Worm (Caenorhabditis elegans) whole organism, L3 larva: ENCODE measurements around the gene Y41E3.18.

Source experiments
- R02D3.7 ChIP-seq: fragments of 150-350 bp; optimal IDR thresholded peaks from 2 replicates; lab custom pipeline; 2014; ENCODE audit warnings: missing biosample characterization, missing genetic modification characterization
- ZK546.5 ChIP-seq: sonication (generic microtip); optimal IDR thresholded peaks from 2 replicates; lab custom pipeline; 2017; ENCODE audit warnings: missing biosample characterization, missing genetic modification characterization
- ama-1 ChIP-seq: fragments of 150-350 bp; optimal IDR thresholded peaks from 2 replicates; lab custom pipeline; 2018
- ceh-16 ChIP-seq: sonication (generic microtip); optimal IDR thresholded peaks from 2 replicates; lab custom pipeline; 2017; ENCODE audit warnings: missing biosample characterization, missing genetic modification characterization
- ceh-28 ChIP-seq: fragments of 150-350 bp; optimal IDR thresholded peaks from 2 replicates; lab custom pipeline; 2014; ENCODE audit warnings: missing biosample characterization, missing genetic modification reagents, missing genetic modification characterization
- ceh-82 ChIP-seq: fragments of 150-350 bp; optimal IDR thresholded peaks from 2 replicates; lab custom pipeline; 2014; ENCODE audit warnings: missing biosample characterization, missing genetic modification characterization
- ceh-9 ChIP-seq: sonication (generic microtip); optimal IDR thresholded peaks from 2 replicates; lab custom pipeline; 2018; ENCODE audit warnings: missing biosample characterization, missing genetic modification characterization
- egl-27 ChIP-seq: sonication (generic microtip); optimal IDR thresholded peaks from 4 replicates; lab custom pipeline; 2017; ENCODE audit warnings: missing biosample characterization, missing genetic modification reagents, missing genetic modification characterization
- elt-2 ChIP-seq: sonication (generic microtip); optimal IDR thresholded peaks from 2 replicates; lab custom pipeline; 2016; ENCODE audit warnings: missing genetic modification reagents, mild to moderate bottlenecking, missing genetic modification characterization, missing compliant biosample characterization
- fkh-10 ChIP-seq: sonication (generic microtip); optimal IDR thresholded peaks from 2 replicates; lab custom pipeline; 2017; ENCODE audit warnings: missing biosample characterization, missing genetic modification reagents, missing genetic modification characterization
- hmg-11 ChIP-seq: sonication (generic microtip); optimal IDR thresholded peaks from 2 replicates; lab custom pipeline; 2016; ENCODE audit warnings: missing genetic modification characterization, missing compliant biosample characterization
- jun-1 ChIP-seq: fragments of 150-350 bp; optimal IDR thresholded peaks from 2 replicates; lab custom pipeline; 2014; ENCODE audit warnings: missing biosample characterization, missing genetic modification reagents, missing genetic modification characterization
- lin-15B ChIP-seq: fragments of 150-350 bp; optimal IDR thresholded peaks from 2 replicates; lab custom pipeline; 2014; ENCODE audit warnings: missing biosample characterization, missing genetic modification characterization
- lin-39 ChIP-seq: fragments of 150-350 bp; optimal IDR thresholded peaks from 2 replicates; lab custom pipeline; 2018; ENCODE audit warnings: missing biosample characterization, missing genetic modification reagents, missing genetic modification characterization
- lsy-12 ChIP-seq: sonication (generic microtip); optimal IDR thresholded peaks from 2 replicates; lab custom pipeline; 2016; ENCODE audit warnings: mild to moderate bottlenecking, missing genetic modification characterization, missing compliant biosample characterization
- mdl-1 ChIP-seq: fragments of 150-350 bp; optimal IDR thresholded peaks from 2 replicates; lab custom pipeline; 2014; ENCODE audit warnings: missing biosample characterization, missing genetic modification characterization
- mml-1 ChIP-seq: fragments of 150-350 bp; sonication (generic microtip); optimal IDR thresholded peaks from 3 replicates; lab custom pipeline; 2014; ENCODE audit warnings: missing biosample characterization, missing genetic modification characterization
- nfya-1 ChIP-seq: sonication (generic microtip); optimal IDR thresholded peaks from 2 replicates; lab custom pipeline; 2017; ENCODE audit warnings: missing genetic modification characterization, mild to moderate bottlenecking, missing compliant biosample characterization, antibody characterized with exemption, moderate library complexity; ENCODE audit not compliant: insufficient read depth
- nhr-11 ChIP-seq: fragments of 150-350 bp; optimal IDR thresholded peaks from 2 replicates; lab custom pipeline; 2014; ENCODE audit warnings: missing biosample characterization, missing genetic modification characterization
- nhr-12 ChIP-seq: fragments of 150-350 bp; optimal IDR thresholded peaks from 2 replicates; lab custom pipeline; 2014; ENCODE audit warnings: missing biosample characterization, missing genetic modification characterization
- nhr-23 ChIP-seq: fragments of 150-350 bp; optimal IDR thresholded peaks from 2 replicates; lab custom pipeline; 2014; ENCODE audit warnings: missing biosample characterization, missing genetic modification reagents, missing genetic modification characterization
- nhr-28 ChIP-seq: fragments of 150-350 bp; optimal IDR thresholded peaks from 2 replicates; lab custom pipeline; 2014; ENCODE audit warnings: missing biosample characterization, missing genetic modification characterization
- nhr-43 ChIP-seq: sonication (generic microtip); optimal IDR thresholded peaks from 2 replicates; lab custom pipeline; 2016; ENCODE audit warnings: mild to moderate bottlenecking, missing genetic modification characterization, missing compliant biosample characterization; ENCODE audit not compliant: poor library complexity, severe bottlenecking
- nhr-67 ChIP-seq: fragments of 150-350 bp; optimal IDR thresholded peaks from 2 replicates; lab custom pipeline; 2014; ENCODE audit warnings: missing biosample characterization, missing genetic modification characterization
- nhr-76 ChIP-seq: fragments of 150-350 bp; sonication (generic microtip); optimal IDR thresholded peaks from 5 replicates; lab custom pipeline; 2014; ENCODE audit warnings: missing biosample characterization, missing genetic modification characterization
- nhr-77 ChIP-seq: fragments of 150-350 bp; optimal IDR thresholded peaks from 2 replicates; lab custom pipeline; 2014; ENCODE audit warnings: missing biosample characterization, missing genetic modification characterization
- pha-4 ChIP-seq: fragments of 150-350 bp; optimal IDR thresholded peaks from 2 replicates; lab custom pipeline; 2014; ENCODE audit warnings: missing biosample characterization, missing genetic modification reagents, missing genetic modification characterization
- pqm-1 ChIP-seq: fragments of 150-350 bp; optimal IDR thresholded peaks from 2 replicates; lab custom pipeline; 2017; ENCODE audit warnings: missing biosample characterization, missing genetic modification characterization, inconsistent platforms
- skn-1 ChIP-seq: fragments of 150-350 bp; optimal IDR thresholded peaks from 2 replicates; lab custom pipeline; 2014; ENCODE audit warnings: missing biosample characterization, missing genetic modification characterization
- snpc-4 ChIP-seq: fragments of 150-350 bp; optimal IDR thresholded peaks from 2 replicates; lab custom pipeline; 2014; ENCODE audit warnings: missing biosample characterization, missing genetic modification characterization
- tbx-2 ChIP-seq: sonication (generic microtip); optimal IDR thresholded peaks from 2 replicates; lab custom pipeline; 2016; ENCODE audit warnings: mild to moderate bottlenecking, missing genetic modification characterization, missing compliant biosample characterization
- unc-39 ChIP-seq: sonication (generic microtip); optimal IDR thresholded peaks from 4 replicates; lab custom pipeline; 2017; ENCODE audit warnings: missing biosample characterization, missing genetic modification characterization
- unc-62 ChIP-seq: fragments of 150-350 bp; sonication (generic microtip); optimal IDR thresholded peaks from 4 replicates; lab custom pipeline; 2014; ENCODE audit warnings: missing biosample characterization, missing genetic modification reagents, missing genetic modification characterization
- zag-1 ChIP-seq: fragments of 150-350 bp; optimal IDR thresholded peaks from 2 replicates; lab custom pipeline; 2014; ENCODE audit warnings: missing biosample characterization, missing genetic modification characterization
- ztf-4 ChIP-seq: fragments of 150-350 bp; optimal IDR thresholded peaks from 2 replicates; lab custom pipeline; 2014; ENCODE audit warnings: missing biosample characterization, missing genetic modification characterization

Gene Y41E3.18

DNA sequence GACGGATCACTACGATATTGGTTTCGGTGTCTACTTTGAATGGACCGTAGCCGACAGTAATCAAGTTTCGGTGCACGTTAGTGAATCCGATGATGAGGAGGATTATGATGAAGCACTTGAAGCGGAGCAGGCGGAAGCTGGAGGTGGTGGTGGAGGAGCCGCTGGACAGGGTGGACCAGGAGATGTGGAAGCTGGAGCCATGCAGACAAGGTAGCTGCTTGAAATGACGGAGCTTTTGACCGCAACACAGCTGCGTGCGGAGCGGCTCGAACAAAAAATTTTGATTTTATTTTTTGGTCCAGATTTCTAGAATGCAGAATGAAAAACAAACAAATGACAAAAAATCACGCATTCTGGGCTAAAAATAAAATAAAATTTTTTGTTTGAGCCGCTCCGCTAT is 41.1 kb downstream of the Y41E3.18 start:
- TF ChIP-seq nhr-67 (tag; lab: Kevin White, UChicago), result no peak
- no peak for TF ChIP-seq ceh-9
- no peak for TF ChIP-seq fkh-10 (GFP tag; lab: Kevin White, UChicago)
- no peak for TF ChIP-seq nhr-77 (tag; lab: Kevin White, UChicago)
- TF ChIP-seq mdl-1 (tag; lab: Kevin White, UChicago), result no peak
- no peak for TF ChIP-seq pqm-1 (tag; lab: Kevin White, UChicago)
- no peak for TF ChIP-seq jun-1
- no peak for TF ChIP-seq nhr-76
- no peak for TF ChIP-seq R02D3.7 (tag; lab: Kevin White, UChicago)

DNA sequence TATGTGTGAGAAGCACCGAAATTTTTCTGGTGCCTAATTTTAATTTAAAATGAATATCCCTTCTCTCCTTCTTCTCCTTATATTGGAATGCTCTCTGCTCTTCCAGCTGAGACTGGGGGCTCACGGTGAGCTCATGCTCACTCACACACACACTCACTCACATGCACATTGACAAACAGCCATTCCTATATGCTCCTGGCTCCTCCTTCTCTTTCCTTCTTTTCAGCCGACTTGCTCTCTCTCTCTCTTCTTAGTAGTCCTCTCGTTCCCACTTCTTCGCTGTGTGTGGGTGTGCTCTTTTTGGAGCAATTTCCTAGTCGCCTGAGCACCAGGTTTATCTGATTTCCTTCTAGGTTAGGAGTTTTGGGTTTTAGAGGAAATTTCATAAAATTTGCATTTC is 44.6 kb downstream of the Y41E3.18 start:
- peak; percentile 69 for TF ChIP-seq nfya-1 (tag; lab: Kevin White, UChicago)
- TF ChIP-seq fkh-10 (GFP tag; lab: Kevin White, UChicago), result peak; percentile 75
- peak; percentile 38 for TF ChIP-seq lin-15B (tag; lab: Kevin White, UChicago)
- TF ChIP-seq elt-2 (tag; lab: Kevin White, UChicago), result no peak
- no peak for TF ChIP-seq ama-1 (lab: Kevin White, UChicago)
- TF ChIP-seq ZK546.5, result no peak
- no peak for TF ChIP-seq ztf-4 (tag; lab: Kevin White, UChicago)
- no peak for TF ChIP-seq ceh-82 (tag; lab: Kevin White, UChicago)
- TF ChIP-seq hmg-11 (tag; lab: Kevin White, UChicago), result peak; percentile 47
- TF ChIP-seq ceh-28 (tag; lab: Kevin White, UChicago), result no peak
- TF ChIP-seq ceh-16 (tag; lab: Kevin White, UChicago), result no peak
- TF ChIP-seq nhr-43 (tag; lab: Kevin White, UChicago), result no peak
- no peak for TF ChIP-seq unc-62 (GFP tag; lab: Kevin White, UChicago)
- peak; percentile 68 for TF ChIP-seq lin-39
- TF ChIP-seq snpc-4, result no peak
- TF ChIP-seq skn-1, result peak; percentile 42
- no peak for TF ChIP-seq nhr-67 (tag; lab: Kevin White, UChicago)
- TF ChIP-seq unc-39 (tag; lab: Kevin White, UChicago), result no peak
- no peak for TF ChIP-seq nhr-28 (tag; lab: Kevin White, UChicago)
- no peak for TF ChIP-seq mml-1
- no peak for TF ChIP-seq pqm-1 (tag; lab: Kevin White, UChicago)
- TF ChIP-seq nhr-77 (tag; lab: Kevin White, UChicago), result no peak

DNA sequence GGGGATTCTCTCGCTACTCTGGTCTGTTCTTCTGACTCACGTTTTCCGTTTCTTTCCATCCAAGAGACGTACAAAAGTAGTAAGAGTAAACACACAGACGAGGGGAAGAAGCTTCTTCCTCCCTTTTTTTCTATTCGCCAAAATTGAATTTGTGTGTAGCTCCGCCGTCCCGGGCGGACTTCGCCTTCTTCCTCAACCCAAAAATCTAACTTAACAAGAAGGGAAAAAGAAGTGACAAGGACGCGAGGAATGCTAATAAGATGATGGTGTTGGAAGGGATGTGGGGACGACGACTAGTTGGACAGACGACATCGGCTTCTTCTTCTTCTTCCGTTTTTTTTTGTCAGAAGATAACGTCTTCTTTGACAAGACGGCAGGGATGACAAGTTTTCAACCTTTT is 48.6 kb downstream of the Y41E3.18 start:
- no peak for TF ChIP-seq nhr-67 (tag; lab: Kevin White, UChicago)
- TF ChIP-seq hmg-11 (tag; lab: Kevin White, UChicago), result peak; percentile 14
- peak; percentile 95 for TF ChIP-seq fkh-10 (GFP tag; lab: Kevin White, UChicago)
- peak; percentile 24 for TF ChIP-seq nfya-1 (tag; lab: Kevin White, UChicago)
- TF ChIP-seq skn-1, result no peak
- TF ChIP-seq nhr-77 (tag; lab: Kevin White, UChicago), result no peak
- TF ChIP-seq, all 47 proteins: peak for 3

DNA sequence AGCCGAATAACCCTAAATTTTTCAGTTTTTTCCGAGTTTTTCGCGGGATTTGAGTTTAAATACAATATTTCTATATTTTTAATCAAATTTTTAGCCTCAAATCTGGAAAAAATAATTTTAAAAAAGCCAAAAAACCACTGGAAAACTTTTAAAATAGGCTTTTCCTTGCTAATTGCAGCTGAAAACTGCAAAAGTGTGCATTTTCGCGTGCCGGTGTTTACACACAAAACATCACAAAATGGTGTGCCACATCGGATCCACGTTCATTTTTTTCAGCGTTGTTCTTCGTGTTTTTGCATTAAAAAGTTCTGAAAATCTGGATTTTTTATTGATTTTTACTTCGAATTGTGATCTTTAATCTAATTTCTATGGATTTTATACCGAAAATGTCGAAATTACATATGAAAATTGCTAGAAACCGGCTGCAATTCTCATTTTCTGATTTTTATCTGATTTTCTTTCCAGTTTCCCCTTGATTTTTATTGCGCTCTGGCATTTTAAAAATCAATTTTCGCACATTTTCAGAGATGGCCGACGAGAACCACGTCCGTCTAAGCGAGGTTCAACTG is 52.0 kb downstream of the Y41E3.18 start, which contains the start of gene Y41E3.7:
TSS of gene Y41E3.7 (plus strand) at position 519 of the 569 bp plus-strand sequence.
- TF ChIP-seq fkh-10 (GFP tag; lab: Kevin White, UChicago), result no peak
- no peak for TF ChIP-seq mml-1
- peak; percentile 4 for TF ChIP-seq pha-4 (tag; lab: Kevin White, UChicago)
- no peak for TF ChIP-seq nhr-28 (tag; lab: Kevin White, UChicago)
- TF ChIP-seq lin-39, result no peak
- no peak for TF ChIP-seq lsy-12 (tag; lab: Kevin White, UChicago)
- no peak for TF ChIP-seq nhr-11 (tag; lab: Kevin White, UChicago)
- no peak for TF ChIP-seq nhr-12 (tag; lab: Kevin White, UChicago)
- TF ChIP-seq nfya-1 (tag; lab: Kevin White, UChicago), result peak; percentile 7
- TF ChIP-seq elt-2 (tag; lab: Kevin White, UChicago), result no peak
- no peak for TF ChIP-seq zag-1 (tag; lab: Kevin White, UChicago)
- no peak for TF ChIP-seq pqm-1 (tag; lab: Kevin White, UChicago)
- TF ChIP-seq egl-27 (tag; lab: Kevin White, UChicago), result no peak
- no peak for TF ChIP-seq nhr-23 (tag; lab: Kevin White, UChicago)
- TF ChIP-seq nhr-76, result no peak
- TF ChIP-seq tbx-2, result no peak
